Worm (Caenorhabditis elegans) whole organism, L1 larva: ENCODE results near the gene ina-1.
A peak's percentile ranks its signal among the peaks of the same experiment; 100 is the strongest.

Source experiments
- C34B4.2 ChIP-seq: sonication (generic microtip); optimal IDR thresholded peaks from 2 replicates; lab custom pipeline; 2017; ENCODE audit warnings: mild to moderate bottlenecking, missing genetic modification characterization, missing compliant biosample characterization
- F16B12.6 ChIP-seq: fragments of 150-350 bp; optimal IDR thresholded peaks from 2 replicates; lab custom pipeline; 2014; ENCODE audit warnings: missing biosample characterization, missing genetic modification characterization
- alr-1 ChIP-seq: fragments of 200-800 bp; sonication (Bioruptor generic); optimal IDR thresholded peaks from 2 replicates; lab custom pipeline; 2018; ENCODE audit warnings: borderline replicate concordance, mild to moderate bottlenecking, missing genetic modification characterization, missing compliant biosample characterization
- aly-2 ChIP-seq: fragments of 150-350 bp; optimal IDR thresholded peaks from 2 replicates; lab custom pipeline; 2014; ENCODE audit warnings: missing biosample characterization, missing genetic modification characterization
- blmp-1 ChIP-seq: fragments of 150-350 bp; optimal IDR thresholded peaks from 2 replicates; lab custom pipeline; 2014; ENCODE audit warnings: missing biosample characterization, missing genetic modification characterization
- ceh-63 ChIP-seq: fragments of 200-800 bp; sonication (Bioruptor generic); optimal IDR thresholded peaks from 2 replicates; lab custom pipeline; 2018; ENCODE audit warnings: mild to moderate bottlenecking, missing genetic modification characterization, missing compliant biosample characterization
- dsc-1 ChIP-seq: sonication (generic microtip); optimal IDR thresholded peaks from 2 replicates; lab custom pipeline; 2016; ENCODE audit warnings: mild to moderate bottlenecking, missing genetic modification characterization, missing compliant biosample characterization
- efl-1 ChIP-seq, 4 experiments: fragments of 150-350 bp; optimal IDR thresholded peaks in 3 of 4; peaks in 1 of 4; 1 replicate in 1 of 4; 2 replicates in 3 of 4; lab custom pipeline; 2014; ENCODE audit warnings: missing biosample characterization in 2 of 4, missing genetic modification characterization in 2 of 4, missing genetic modification reagents in 2 of 4
- efl-3 ChIP-seq: fragments of 200-800 bp; sonication (Bioruptor generic); optimal IDR thresholded peaks from 2 replicates; lab custom pipeline; 2018; ENCODE audit warnings: mild to moderate bottlenecking, missing genetic modification characterization, missing compliant biosample characterization
- egl-13 ChIP-seq: sonication (generic microtip); optimal IDR thresholded peaks from 2 replicates; lab custom pipeline; 2016; ENCODE audit warnings: missing genotype, missing genetic modification reagents, missing genetic modification characterization, missing compliant biosample characterization
- elt-3 ChIP-seq, 6 experiments: fragments of 150-350 bp in 1 of 6; sonication (generic microtip); optimal IDR thresholded peaks; 2 replicates each; lab custom pipeline; 2017 to 2018; ENCODE audit warnings: missing biosample characterization in 6 of 6, missing genetic modification characterization in 6 of 6, inconsistent platforms in 1 of 6
- ets-5 ChIP-seq: fragments of 200-800 bp; sonication (Bioruptor generic); IDR thresholded peaks from 2 replicates; pipeline ENCODE4 v1.3.6; 2022; ENCODE audit warnings: missing genetic modification characterization, missing compliant biosample characterization
- fkh-8 ChIP-seq: sonication (generic microtip); optimal IDR thresholded peaks from 2 replicates; lab custom pipeline; 2016; ENCODE audit warnings: mild to moderate bottlenecking, missing genetic modification characterization, missing compliant biosample characterization
- hlh-4 ChIP-seq: sonication (generic microtip); optimal IDR thresholded peaks from 2 replicates; lab custom pipeline; 2016; ENCODE audit warnings: mild to moderate bottlenecking, missing genetic modification characterization, missing compliant biosample characterization
- irx-1 ChIP-seq: sonication (generic microtip); optimal IDR thresholded peaks from 2 replicates; lab custom pipeline; 2016; ENCODE audit warnings: missing genetic modification characterization, missing compliant biosample characterization
- lin-14 ChIP-seq: fragments of 200-800 bp; sonication (Bioruptor generic); optimal IDR thresholded peaks from 2 replicates; lab custom pipeline; 2018; ENCODE audit warnings: mild to moderate bottlenecking, missing genetic modification characterization, moderate library complexity, missing compliant biosample characterization
- lin-35 ChIP-seq, 2 experiments: fragments of 150-350 bp; optimal IDR thresholded peaks; 2 replicates each; lab custom pipeline; 2014; ENCODE audit warnings: missing biosample characterization in 2 of 2, missing genetic modification characterization in 2 of 2, missing genetic modification reagents in 2 of 2
- lir-3 ChIP-seq: sonication (generic microtip); optimal IDR thresholded peaks from 2 replicates; lab custom pipeline; 2016; ENCODE audit warnings: mild to moderate bottlenecking, missing genetic modification characterization, moderate library complexity, missing compliant biosample characterization; ENCODE audit not compliant: poor library complexity
- lsy-2 ChIP-seq, 2 experiments: fragments of 150-350 bp; optimal IDR thresholded peaks; 2 replicates each; lab custom pipeline; 2014; ENCODE audit warnings: missing biosample characterization in 2 of 2, missing genetic modification characterization in 2 of 2
- mab-9 ChIP-seq: fragments of 200-800 bp; sonication (Bioruptor generic); IDR thresholded peaks from 2 replicates; pipeline ENCODE4 v1.3.6; 2022; ENCODE audit warnings: missing genetic modification reagents, missing genetic modification characterization, missing compliant biosample characterization
- mef-2 ChIP-seq: fragments of 150-350 bp; optimal IDR thresholded peaks from 2 replicates; lab custom pipeline; 2014; ENCODE audit warnings: missing biosample characterization, missing genetic modification characterization
- mep-1 ChIP-seq: fragments of 150-350 bp; optimal IDR thresholded peaks from 2 replicates; lab custom pipeline; 2014; ENCODE audit warnings: missing biosample characterization, missing genetic modification characterization
- nhr-11 ChIP-seq: fragments of 150-350 bp; optimal IDR thresholded peaks from 2 replicates; lab custom pipeline; 2014; ENCODE audit warnings: missing biosample characterization, missing genetic modification characterization
- nhr-19 ChIP-seq: fragments of 200-800 bp; sonication (Bioruptor generic); conservative IDR thresholded peaks from 2 replicates; pipeline ENCODE4 v1.3.6; 2022; ENCODE audit warnings: missing genetic modification characterization, missing compliant biosample characterization
- nhr-20 ChIP-seq: sonication (generic microtip); optimal IDR thresholded peaks from 2 replicates; lab custom pipeline; 2016; ENCODE audit warnings: mild to moderate bottlenecking, missing genetic modification characterization, missing compliant biosample characterization
- nhr-85 ChIP-seq: sonication (generic microtip); peaks from one replicate; lab custom pipeline; 2016; ENCODE audit warnings: missing genetic modification characterization, inconsistent platforms, missing compliant biosample characterization
- pag-3 ChIP-seq: sonication (generic microtip); optimal IDR thresholded peaks from 2 replicates; lab custom pipeline; 2017; ENCODE audit warnings: missing genetic modification characterization, mild to moderate bottlenecking, missing compliant biosample characterization, antibody characterized with exemption, borderline replicate concordance; ENCODE audit not compliant: insufficient read depth
- pax-3 ChIP-seq: fragments of 200-800 bp; sonication (Bioruptor generic); optimal IDR thresholded peaks from 2 replicates; lab custom pipeline; 2018; ENCODE audit warnings: mild to moderate bottlenecking, missing genetic modification characterization, moderate library complexity, missing compliant biosample characterization
- rnt-1 ChIP-seq: sonication (generic microtip); optimal IDR thresholded peaks from 2 replicates; lab custom pipeline; 2016; ENCODE audit warnings: mild to moderate bottlenecking, missing genetic modification characterization, moderate library complexity, missing compliant biosample characterization
- sox-4 ChIP-seq: sonication (generic microtip); optimal IDR thresholded peaks from 2 replicates; lab custom pipeline; 2016; ENCODE audit warnings: missing genetic modification characterization, missing compliant biosample characterization
- swsn-7 ChIP-seq: sonication (generic microtip); optimal IDR thresholded peaks from 2 replicates; lab custom pipeline; 2016; ENCODE audit warnings: missing genetic modification characterization, missing compliant biosample characterization
- tbx-2 ChIP-seq: sonication (generic microtip); optimal IDR thresholded peaks from 2 replicates; lab custom pipeline; 2016; ENCODE audit warnings: missing genetic modification characterization, missing compliant biosample characterization
- unc-30 ChIP-seq: sonication (generic microtip); optimal IDR thresholded peaks from 2 replicates; lab custom pipeline; 2017; ENCODE audit warnings: missing biosample characterization, missing genetic modification characterization
- unc-86 ChIP-seq: sonication (generic microtip); optimal IDR thresholded peaks from 2 replicates; lab custom pipeline; 2016; ENCODE audit warnings: missing genetic modification characterization, missing compliant biosample characterization
- vab-15 ChIP-seq: sonication (generic microtip); optimal IDR thresholded peaks from 2 replicates; lab custom pipeline; 2017; ENCODE audit warnings: missing genotype, mild to moderate bottlenecking, missing genetic modification characterization, missing compliant biosample characterization
- xbp-1 ChIP-seq: sonication (generic microtip); optimal IDR thresholded peaks from 2 replicates; lab custom pipeline; 2016; ENCODE audit warnings: missing genetic modification characterization, missing compliant biosample characterization
- ztf-11 ChIP-seq, 2 experiments: sonication (generic microtip); optimal IDR thresholded peaks; 2 replicates each; lab custom pipeline; 2016 to 2017; ENCODE audit warnings: missing genetic modification characterization in 2 of 2, missing biosample characterization in 1 of 2, missing compliant biosample characterization in 1 of 2

Gene ina-1

ce11 chrIII:9176008-9176407 lies 3.4 kb upstream of the ina-1 start:
- TF ChIP-seq rnt-1 (tag; lab: Kevin White, UChicago) (peak; percentile 6), nhr-19 (no peak), mep-1 (peak; percentile 2), nhr-11 (tag; lab: Kevin White, UChicago) (no peak), ztf-11 (tag; optimal IDR thresholded peaks at IDR 0.05; lab: Kevin White, UChicago) (peak in 1 of 2 experiments; percentile 18), blmp-1 (tag; lab: Kevin White, UChicago) (peak; percentile 43), lin-14 (peak; percentile 29), ets-5 (GFP tag; lab: Robert Waterston, UW) (no peak), nhr-20 (tag; lab: Kevin White, UChicago) (peak; percentile 11)

ce11 chrIII:9173239-9173638 lies 637 bp upstream of the ina-1 start:
- no peak for TF ChIP-seq swsn-7 (tag; lab: Kevin White, UChicago)
- TF ChIP-seq pag-3 (tag; lab: Kevin White, UChicago), result peak; percentile 68
- no peak for TF ChIP-seq hlh-4 (tag; lab: Kevin White, UChicago)
- no peak for TF ChIP-seq lin-35 (GFP tag; optimal IDR thresholded peaks at IDR 0.05; lab: Kevin White, UChicago)
- peak; percentile 60 for TF ChIP-seq nhr-85
- no peak for TF ChIP-seq fkh-8
- no peak for TF ChIP-seq mab-9
- peak in 2 of 6 experiments; percentile 20 to 48 for TF ChIP-seq elt-3 (tag; optimal IDR thresholded peaks at IDR 0.05; lab: Kevin White, UChicago)
- no peak for TF ChIP-seq aly-2 (tag; lab: Kevin White, UChicago)
- no peak for TF ChIP-seq mef-2 (tag; lab: Kevin White, UChicago)
- TF ChIP-seq lin-14, result peak; percentile 23
- no peak for TF ChIP-seq ceh-63 (GFP tag; lab: Kevin White, UChicago)
- TF ChIP-seq unc-30, result no peak
- no peak for TF ChIP-seq irx-1 (tag; lab: Kevin White, UChicago)
- TF ChIP-seq lir-3 (tag; lab: Kevin White, UChicago), result no peak
- no peak for TF ChIP-seq vab-15
- TF ChIP-seq dsc-1 (tag; lab: Kevin White, UChicago), result no peak
- TF ChIP-seq, all 84 proteins: peak for 4

DNA sequence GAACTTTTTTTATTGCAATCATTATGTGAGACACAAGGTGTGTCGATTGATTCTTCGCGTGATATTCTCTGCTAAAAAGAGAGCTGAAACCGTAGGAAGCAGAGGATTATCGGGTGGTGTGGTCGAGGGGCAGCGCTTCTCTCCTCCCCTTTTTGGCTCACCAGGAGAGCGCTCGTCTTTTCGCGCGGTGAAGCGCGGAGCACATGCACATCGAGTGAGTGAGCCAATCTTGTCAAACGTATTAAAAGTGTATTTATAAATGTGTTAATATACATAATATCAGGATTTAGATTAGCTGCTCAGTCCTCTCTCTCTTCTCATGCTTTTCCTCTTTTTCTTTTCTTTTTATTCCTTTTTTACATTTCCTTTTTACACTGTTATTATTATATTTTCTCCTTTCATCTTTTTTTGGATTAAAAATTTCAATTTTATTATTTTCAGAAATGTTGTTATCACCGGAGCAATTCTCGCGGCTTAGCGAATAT lies 9.9 kb downstream of the ina-1 start, which contains the start of gene dgk-3:
Gene dgk-3 (plus strand): TSS at position 435 of the 485 bp plus-strand sequence.
- TF ChIP-seq pax-3 (tag; lab: Kevin White, UChicago) (peak; percentile 58), unc-86 (tag; lab: Kevin White, UChicago) (no peak), efl-3 (no peak), xbp-1 (no peak), C34B4.2 (tag; lab: Kevin White, UChicago) (no peak), sox-4 (tag; lab: Kevin White, UChicago) (peak; percentile 38), efl-1 (optimal IDR thresholded peaks at IDR 0.05; lab: Kevin White, UChicago) (no peak), efl-1 (GFP tag; optimal IDR thresholded peaks at IDR 0.05 in 1 of 2; lab: Kevin White, UChicago) (peak in 1 of 2 experiments; percentile 69), alr-1 (no peak), F16B12.6 (tag; lab: Kevin White, UChicago) (no peak), aly-2 (tag; lab: Kevin White, UChicago) (no peak), egl-13 (tag; lab: Kevin White, UChicago) (no peak), fkh-8 (peak; percentile 44), tbx-2 (tag; lab: Kevin White, UChicago) (no peak), lsy-2 (tag; optimal IDR thresholded peaks at IDR 0.05; lab: Kevin White, UChicago) (no peak), dsc-1 (tag; lab: Kevin White, UChicago) (peak; percentile 83)
- TF ChIP-seq, all 84 proteins: peak for 5
